Fruit fly (Drosophila melanogaster) whole organism, larva: ENCODE results near the gene Cyp303a1.
A peak's percentile ranks its signal among the peaks of the same experiment; 100 is the strongest.

Experiments
- noc ChIP-seq: fragments of 200-800 bp; sonication (Bioruptor generic); optimal IDR thresholded peaks from 3 replicates; lab custom pipeline; 2019; ENCODE audit warnings: missing biosample characterization, mild to moderate bottlenecking, missing genetic modification characterization, moderate library complexity

The Cyp303a1 gene

DNA sequence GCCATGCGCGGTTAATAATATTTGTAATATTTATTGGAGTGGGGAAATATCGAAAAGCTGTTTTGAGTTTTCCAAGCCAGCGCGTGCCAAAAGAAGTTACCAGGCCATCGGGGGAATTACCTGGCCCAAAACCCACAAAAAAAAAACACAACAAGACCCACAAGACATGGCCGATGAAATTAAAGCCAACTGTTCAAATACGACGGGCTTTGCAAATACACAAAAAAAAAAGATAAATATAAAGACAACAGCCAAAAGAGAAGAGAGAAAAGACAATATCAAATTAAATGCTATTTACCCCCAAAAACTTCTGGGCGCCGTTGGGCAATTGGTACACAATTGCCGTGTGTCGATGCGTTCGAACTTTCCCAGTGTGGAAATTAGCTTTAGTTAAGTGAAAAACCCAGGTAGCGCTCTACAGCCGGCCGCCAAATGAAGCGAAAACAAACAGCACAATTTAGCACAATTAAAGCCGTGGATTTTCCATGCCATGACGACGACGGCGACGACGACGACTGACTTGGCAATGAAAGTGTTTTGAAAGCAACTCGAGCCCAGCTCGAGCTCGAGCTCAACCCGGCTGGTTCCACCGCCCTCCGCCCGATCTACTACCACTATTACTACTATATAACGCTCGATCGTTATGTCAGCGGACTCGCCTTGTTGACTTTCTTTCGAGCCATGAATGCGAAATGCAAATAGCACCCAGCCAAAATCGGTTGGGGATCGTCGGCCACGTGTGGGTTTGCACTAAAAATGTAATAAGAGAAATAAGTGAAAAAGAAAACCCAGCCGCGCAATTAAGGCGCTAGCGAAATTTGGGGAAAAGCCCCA lies 24.0 kb downstream of the Cyp303a1 start:
- peak; percentile 4 for TF ChIP-seq noc (tag; lab: Kevin White, UChicago)

- peak; percentile 21 for TF ChIP-seq noc (tag; lab: Kevin White, UChicago)
Measured at dm6 chr2L:16319743-16320142, 25.8 kb downstream of the Cyp303a1 start.

DNA sequence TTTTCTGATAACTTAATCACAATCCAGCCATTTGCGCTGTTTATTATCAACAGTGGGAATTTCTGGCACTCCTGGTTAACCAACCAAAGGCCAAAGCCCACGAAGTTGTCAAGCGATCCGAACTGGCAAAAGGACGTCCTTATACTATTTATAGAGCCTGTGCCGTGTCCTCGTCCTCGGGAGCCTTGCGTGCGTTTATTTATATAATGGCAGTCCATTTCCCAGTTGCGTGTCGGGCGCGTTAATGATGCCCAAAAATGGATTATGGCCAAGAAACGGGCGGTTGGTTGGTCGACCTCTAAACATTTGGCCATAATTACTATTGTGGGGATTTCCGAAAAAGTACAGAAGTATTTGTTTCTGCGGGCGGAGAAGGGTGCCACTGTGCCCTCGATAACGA lies 26.4 kb downstream of the Cyp303a1 start:
- TF ChIP-seq noc (tag; lab: Kevin White, UChicago): no peak

- TF ChIP-seq noc (tag; lab: Kevin White, UChicago): no peak
Measured at dm6 chr2L:16321209-16321608, 27.2 kb downstream of the Cyp303a1 start.

DNA sequence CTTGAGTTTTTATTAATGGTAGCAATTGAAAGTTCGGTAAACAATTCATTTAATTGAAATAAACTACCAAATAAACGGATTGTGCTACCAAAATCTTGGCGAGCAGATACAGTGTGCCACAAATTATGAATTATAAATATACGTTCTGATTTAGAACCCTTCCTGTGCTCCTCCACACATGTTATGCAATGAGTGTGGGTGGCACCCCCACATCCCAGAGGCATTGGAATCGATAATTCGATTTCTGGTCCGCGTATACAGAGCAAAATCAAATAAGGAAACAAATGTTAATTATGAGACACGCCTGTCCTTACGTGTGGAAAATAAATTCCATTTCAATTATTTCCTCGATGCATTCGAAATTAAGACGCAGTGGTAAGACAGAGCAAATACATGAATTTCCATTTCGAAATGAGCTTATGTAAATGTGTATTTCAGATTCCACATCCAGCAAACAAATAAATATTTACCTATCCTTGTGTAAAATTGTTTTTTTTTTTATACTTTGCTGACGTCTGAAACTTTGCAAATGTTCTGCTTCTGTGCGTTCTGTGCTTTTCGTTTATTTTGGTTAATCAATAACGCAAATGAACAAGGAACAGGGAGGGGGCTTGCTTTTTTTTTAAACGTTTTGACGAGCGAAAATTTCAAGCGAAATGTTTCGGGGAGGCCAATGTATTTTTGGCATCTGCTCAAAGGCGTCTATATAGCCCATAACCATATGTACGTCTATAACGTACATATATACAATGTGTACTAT lies 28.1 kb downstream of the Cyp303a1 start:
- no peak for TF ChIP-seq noc (tag; lab: Kevin White, UChicago)

DNA sequence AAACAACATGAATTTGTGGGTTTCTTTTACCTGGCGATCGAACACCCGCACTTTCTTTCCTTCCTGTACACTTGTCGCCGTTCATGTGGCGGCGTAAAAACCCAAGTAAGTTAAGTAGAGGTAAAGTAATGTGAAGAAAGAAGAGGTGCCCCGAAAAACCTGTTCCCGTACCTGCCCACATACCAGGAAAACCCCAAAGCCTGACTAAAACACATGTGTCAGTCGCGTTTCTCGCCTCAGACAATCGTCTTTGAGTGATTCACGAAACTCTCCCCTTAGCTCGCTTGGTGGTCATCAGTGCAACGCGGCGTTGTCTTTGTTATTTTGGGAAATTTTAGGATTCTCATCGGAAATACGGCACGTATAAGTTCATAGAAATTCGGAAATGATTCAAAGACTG lies 29.6 kb downstream of the Cyp303a1 start:
- no peak for TF ChIP-seq noc (tag; lab: Kevin White, UChicago)

- no peak for TF ChIP-seq noc (tag; lab: Kevin White, UChicago)
Measured at dm6 chr2L:16324833-16325232, 30.9 kb downstream of the Cyp303a1 start.

DNA sequence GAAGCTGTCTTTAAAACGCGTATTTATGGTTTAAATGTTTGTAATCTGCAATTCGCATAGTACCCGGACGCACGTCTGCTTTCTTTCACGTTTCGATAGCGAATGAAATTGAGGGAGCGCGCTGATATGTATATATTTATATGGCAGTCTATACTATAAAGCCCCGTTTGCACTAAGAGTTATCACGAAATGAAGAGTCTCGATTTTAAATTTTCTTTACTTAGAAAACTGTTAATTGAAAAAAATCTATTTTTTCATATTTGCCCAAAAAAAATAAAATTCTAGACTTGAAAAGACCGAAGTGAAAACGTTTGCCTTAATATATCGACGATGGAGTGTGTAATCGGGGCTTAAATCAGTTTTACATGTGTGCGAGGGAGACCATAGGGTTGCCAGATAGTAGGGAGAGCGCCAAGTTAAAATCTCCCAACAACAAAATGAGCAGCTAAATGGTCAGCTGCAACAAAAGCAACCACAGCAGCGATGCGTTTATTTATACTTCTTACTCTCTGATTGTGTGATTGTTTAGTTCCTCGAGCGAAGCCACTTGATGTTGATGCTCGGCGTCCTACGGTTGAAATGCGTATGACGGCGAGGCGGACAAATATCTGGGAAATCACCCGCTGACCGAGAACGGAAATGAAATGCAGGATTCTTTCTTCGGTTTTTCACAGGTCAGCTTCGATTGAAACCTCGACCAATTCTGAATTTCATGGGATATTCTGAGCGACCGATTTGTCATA lies 31.7 kb downstream of the Cyp303a1 start, which contains the start of gene cact:
TSS of gene cact (minus strand) at position 693 of the 743 bp plus-strand sequence.
- TF ChIP-seq noc (tag; lab: Kevin White, UChicago): peak; percentile 96

dm6 chr2L:16326892-16327291 lies 32.9 kb downstream of the Cyp303a1 start, which contains the start of gene CG4278:
Gene CG4278 (plus strand): TSS chr2L:16327069.
- TF ChIP-seq noc (tag; lab: Kevin White, UChicago): no peak

DNA sequence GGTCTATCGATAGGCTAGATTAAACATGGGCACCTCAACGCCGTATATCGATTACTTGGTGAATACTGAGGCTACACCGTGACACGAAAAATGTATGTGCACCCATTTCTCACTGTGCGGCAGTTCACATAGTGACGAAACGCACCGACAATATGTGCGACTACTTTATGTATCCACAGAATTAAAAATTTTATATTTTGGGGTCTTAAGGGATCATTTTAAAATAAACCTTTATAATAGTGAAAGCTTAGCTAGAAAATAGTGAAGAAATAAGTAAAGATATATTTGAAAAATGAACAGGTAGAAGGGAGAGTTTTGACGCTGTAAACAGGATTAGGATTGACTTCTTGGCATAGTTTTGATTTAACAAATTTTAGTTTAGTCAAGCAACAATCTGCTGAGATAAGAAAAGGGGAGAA lies 35.1 kb downstream of the Cyp303a1 start, which contains the start of gene mRpL4:
TSS of gene mRpL4 (minus strand) at position 31 of the 419 bp plus-strand sequence.
- no peak for TF ChIP-seq noc (tag; lab: Kevin White, UChicago)

- TF ChIP-seq noc (tag; lab: Kevin White, UChicago): no peak
Measured at dm6 chr2L:16329625-16330024, 35.6 kb downstream of the Cyp303a1 start, which contains the start of gene CG4440. Gene CG4440 (plus strand): TSS chr2L:16329925.

- TF ChIP-seq noc (tag; lab: Kevin White, UChicago): no peak
Measured at dm6 chr2L:16337785-16338184, 43.8 kb downstream of the Cyp303a1 start, which contains the start of gene CG31817. Gene CG31817 (minus strand): TSS chr2L:16337885.

DNA sequence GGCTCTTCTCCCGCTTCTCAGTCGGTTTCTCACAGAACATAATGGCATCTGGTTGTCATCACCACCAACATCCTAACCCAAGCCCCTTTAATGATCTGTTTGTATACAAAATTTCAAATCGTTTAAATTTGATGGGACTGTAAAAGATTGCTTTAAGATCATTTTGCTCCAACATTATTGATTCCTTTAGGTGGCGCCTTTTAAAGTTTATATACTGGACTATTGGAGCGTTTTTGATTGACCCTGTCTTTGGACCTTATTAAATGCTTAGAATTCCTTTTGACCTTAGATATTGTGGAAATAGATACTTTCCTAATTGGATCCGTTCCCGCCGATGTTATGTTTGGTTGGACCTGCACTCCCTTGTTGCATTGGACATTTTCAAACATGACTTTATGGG lies 46.3 kb downstream of the Cyp303a1 start, which contains the start of gene CG42266:
TSS of gene CG42266 (minus strand) at position 101 of the 400 bp plus-strand sequence.
- TF ChIP-seq noc (tag; lab: Kevin White, UChicago): no peak

dm6 chr2L:16342224-16342623 lies 48.2 kb downstream of the Cyp303a1 start, which contains the start of gene CG44405:
Gene CG44405 (minus strand): TSS chr2L:16342324.
- TF ChIP-seq noc (tag; lab: Kevin White, UChicago): no peak
